Worm (Caenorhabditis elegans) whole organism, mixed stage, embryonic: Measurements from ENCODE around the gene odd-1.

Experiments used
- lin-13 ChIP-seq: fragments of 150-350 bp; optimal IDR thresholded peaks from 2 replicates; lab custom pipeline; 2014; ENCODE audit warnings: missing biosample characterization, missing genetic modification characterization
- ztf-11 ChIP-seq: fragments of 150-350 bp; optimal IDR thresholded peaks from 2 replicates; lab custom pipeline; 2014; ENCODE audit warnings: missing biosample characterization, missing genetic modification characterization

DNA sequence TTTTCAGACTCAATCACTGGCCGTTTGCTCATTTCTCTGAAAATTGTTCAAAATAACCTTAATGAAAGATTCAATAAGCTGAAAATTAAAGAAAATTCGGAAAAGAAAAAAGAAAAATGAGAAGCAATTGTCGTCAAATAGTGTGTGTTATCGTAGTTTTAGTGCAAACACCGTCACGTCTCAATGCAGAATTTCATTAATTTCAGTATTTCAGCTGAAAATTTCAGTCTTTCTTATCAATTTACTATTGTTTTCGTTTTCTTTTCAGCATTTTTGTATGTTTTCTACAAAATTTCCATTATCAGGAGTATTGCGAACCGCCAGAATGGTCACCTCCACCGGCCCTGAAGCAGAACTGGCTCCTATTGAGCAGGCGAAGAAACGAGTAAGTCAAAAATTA, 14.7 kb downstream of the odd-1 start, which contains the start of the genes B0280.9 and rpia-1:
- TF ChIP-seq ztf-11 (tag; lab: Kevin White, UChicago): no peak
- TF ChIP-seq lin-13 (tag; lab: Kevin White, UChicago): no peak
